Fruit fly (Drosophila melanogaster) whole organism, embryonic: ENCODE data around the gene fig.
A peak's percentile ranks its signal among the peaks of the same experiment; 100 is the strongest.

Source experiments
- Bgb ChIP-seq: fragments of 200-800 bp; sonication (Bioruptor generic); IDR thresholded peaks from 2 replicates; pipeline ENCODE4 v1.3.6; 2022; ENCODE audit warnings: missing biosample characterization, missing genetic modification characterization; ENCODE audit not compliant: partially characterized antibody
- CG10209 ChIP-seq: fragments of 200-800 bp; sonication (Bioruptor generic); optimal IDR thresholded peaks from 3 replicates; lab custom pipeline; 2017; ENCODE audit warnings: missing biosample characterization, mild to moderate bottlenecking, missing genetic modification characterization, missing genetic modification reagents
- CG11085 ChIP-seq: fragments of 200-800 bp; sonication (Bioruptor generic); IDR thresholded peaks from 2 replicates; pipeline ENCODE4 v1.3.6; 2022; ENCODE audit warnings: missing biosample characterization, missing genetic modification characterization
- CG12104 ChIP-seq: fragments of 200-800 bp; sonication (Bioruptor generic); optimal IDR thresholded peaks from 3 replicates; lab custom pipeline; 2016; ENCODE audit warnings: missing biosample characterization, missing genetic modification characterization
- CG12236 ChIP-seq: fragments of 200-800 bp; sonication (Bioruptor generic); optimal IDR thresholded peaks from 2 replicates; lab custom pipeline; 2016; ENCODE audit warnings: missing biosample characterization, missing genetic modification characterization
- CG12659 ChIP-seq: fragments of 200-800 bp; sonication (Bioruptor generic); optimal IDR thresholded peaks from 3 replicates; lab custom pipeline; 2017; ENCODE audit warnings: mild to moderate bottlenecking, missing biosample characterization, missing genetic modification reagents, missing genetic modification characterization
- CG13424 ChIP-seq: fragments of 200-800 bp; sonication (Bioruptor generic); optimal IDR thresholded peaks from 2 replicates; lab custom pipeline; 2019; ENCODE audit warnings: missing biosample characterization, mild to moderate bottlenecking, missing genetic modification characterization, moderate library complexity
- CG13775 ChIP-seq: fragments of 200-800 bp; sonication (Bioruptor generic); optimal IDR thresholded peaks from 3 replicates; lab custom pipeline; 2017; ENCODE audit warnings: missing biosample characterization, mild to moderate bottlenecking, missing genetic modification characterization
- CG14014 ChIP-seq: fragments of 200-800 bp; sonication (Bioruptor generic); IDR thresholded peaks from 2 replicates; pipeline ENCODE4 v1.3.6; 2022; ENCODE audit warnings: missing biosample characterization, missing genetic modification characterization
- CG14860 ChIP-seq: fragments of 200-800 bp; sonication (Bioruptor generic); IDR thresholded peaks from 3 replicates; pipeline ENCODE4 v1.3.6; 2022; ENCODE audit warnings: missing biosample characterization, missing genetic modification characterization; ENCODE audit not compliant: partially characterized antibody
- CG1529 ChIP-seq: fragments of 200-800 bp; sonication (Bioruptor generic); optimal IDR thresholded peaks from 3 replicates; lab custom pipeline; 2018; ENCODE audit warnings: missing biosample characterization, missing genetic modification characterization
- CG15514 ChIP-seq: fragments of 200-800 bp; sonication (Bioruptor generic); optimal IDR thresholded peaks from 3 replicates; lab custom pipeline; 2017; ENCODE audit warnings: missing biosample characterization, missing genetic modification characterization, mild to moderate bottlenecking, moderate library complexity, missing genetic modification reagents
- CG17359 ChIP-seq: fragments of 200-800 bp; sonication (Bioruptor generic); optimal IDR thresholded peaks from 3 replicates; lab custom pipeline; 2018; ENCODE audit warnings: missing biosample characterization, mild to moderate bottlenecking, missing genetic modification characterization, moderate library complexity
- CG18011 ChIP-seq: fragments of 200-800 bp; sonication (Bioruptor generic); optimal IDR thresholded peaks from 2 replicates; lab custom pipeline; 2017; ENCODE audit warnings: missing biosample characterization, missing genetic modification characterization, mild to moderate bottlenecking, moderate library complexity, missing genotype
- CG1832 ChIP-seq: fragments of 200-800 bp; sonication (Bioruptor generic); optimal IDR thresholded peaks from 2 replicates; lab custom pipeline; 2017; ENCODE audit warnings: missing biosample characterization, mild to moderate bottlenecking, missing genetic modification characterization, inconsistent platforms
- CG2712 ChIP-seq: fragments of 200-800 bp; optimal IDR thresholded peaks from 3 replicates; lab custom pipeline; 2019; ENCODE audit warnings: missing biosample characterization, mild to moderate bottlenecking, missing genetic modification characterization, moderate library complexity
- CG3281 ChIP-seq: fragments of 200-800 bp; sonication (Bioruptor generic); optimal IDR thresholded peaks from 3 replicates; lab custom pipeline; 2017; ENCODE audit warnings: missing biosample characterization, mild to moderate bottlenecking, missing genetic modification characterization
- CG6175 ChIP-seq: fragments of 200-800 bp; sonication (Bioruptor generic); IDR thresholded peaks from 3 replicates; pipeline ENCODE4 v1.3.6; 2022; ENCODE audit warnings: missing biosample characterization, missing genetic modification characterization
- CG6683 ChIP-seq: fragments of 200-800 bp; sonication (Bioruptor generic); optimal IDR thresholded peaks from 2 replicates; lab custom pipeline; 2017; ENCODE audit warnings: missing biosample characterization, mild to moderate bottlenecking, missing genetic modification characterization, missing genetic modification reagents
- CG6765 ChIP-seq: fragments of 200-800 bp; sonication (Bioruptor generic); optimal IDR thresholded peaks from 3 replicates; lab custom pipeline; 2017; ENCODE audit warnings: missing biosample characterization, mild to moderate bottlenecking, missing genetic modification characterization
- CG7745 ChIP-seq: fragments of 200-800 bp; sonication (Bioruptor generic); optimal IDR thresholded peaks from 2 replicates; lab custom pipeline; 2018; ENCODE audit warnings: missing biosample characterization, mild to moderate bottlenecking, missing genetic modification characterization, moderate library complexity
- CG7963 ChIP-seq: fragments of 200-800 bp; sonication (Bioruptor generic); IDR thresholded peaks from 3 replicates; pipeline ENCODE4 v1.3.6; 2022; ENCODE audit warnings: missing biosample characterization, missing genetic modification characterization; ENCODE audit not compliant: partially characterized antibody
- Elba2 ChIP-seq: fragments of 200-800 bp; sonication (Bioruptor generic); optimal IDR thresholded peaks from 3 replicates; lab custom pipeline; 2016; ENCODE audit warnings: missing biosample characterization, missing genetic modification characterization
- HmgD ChIP-seq: fragments of 200-800 bp; sonication (Bioruptor generic); optimal IDR thresholded peaks from 3 replicates; lab custom pipeline; 2016; ENCODE audit warnings: missing biosample characterization, missing genetic modification characterization
- Max ChIP-seq: fragments of 200-800 bp; sonication (Bioruptor generic); optimal IDR thresholded peaks from 2 replicates; lab custom pipeline; 2016; ENCODE audit warnings: missing biosample characterization, mild to moderate bottlenecking, missing genetic modification characterization
- Mrtf ChIP-seq: fragments of 200-800 bp; sonication (Bioruptor generic); IDR thresholded peaks from 3 replicates; pipeline ENCODE4 v1.3.6; 2022; ENCODE audit warnings: missing biosample characterization, missing genetic modification characterization
- Myb ChIP-seq: fragments of 200-800 bp; sonication (Bioruptor generic); optimal IDR thresholded peaks from 2 replicates; lab custom pipeline; 2016; ENCODE audit warnings: missing biosample characterization, missing genetic modification characterization
- NC2β ChIP-seq: fragments of 200-800 bp; sonication (Bioruptor generic); optimal IDR thresholded peaks from 2 replicates; lab custom pipeline; 2016; ENCODE audit warnings: missing biosample characterization, missing genetic modification characterization
- Nf-YB ChIP-seq: fragments of 200-800 bp; sonication (Bioruptor generic); optimal IDR thresholded peaks from 3 replicates; lab custom pipeline; 2019; ENCODE audit warnings: missing biosample characterization, mild to moderate bottlenecking, missing genetic modification characterization, moderate library complexity
- PHDP ChIP-seq: fragments of 200-800 bp; sonication (Bioruptor generic); optimal IDR thresholded peaks from 3 replicates; lab custom pipeline; 2018; ENCODE audit warnings: missing biosample characterization, mild to moderate bottlenecking, missing genetic modification characterization, moderate library complexity
- Poxn ChIP-seq: fragments of 200-800 bp; sonication (Bioruptor generic); IDR thresholded peaks from 2 replicates; pipeline ENCODE4 v1.3.6; 2022; ENCODE audit warnings: missing biosample characterization, missing genetic modification characterization
- Ravus ChIP-seq: fragments of 200-800 bp; sonication (Bioruptor generic); IDR thresholded peaks from 2 replicates; pipeline ENCODE4 v1.3.6; 2022; ENCODE audit warnings: missing biosample characterization, missing genetic modification characterization
- Rfx ChIP-seq: fragments of 200-800 bp; sonication (Bioruptor generic); IDR thresholded peaks from 2 replicates; pipeline ENCODE4 v1.3.6; 2022; ENCODE audit warnings: missing biosample characterization, missing genetic modification characterization
- Sin3A ChIP-seq: fragments of >200 bp; optimal IDR thresholded peaks from 2 replicates; lab custom pipeline; 2018
- abd-A ChIP-seq: fragments of 200-800 bp; sonication (Bioruptor generic); optimal IDR thresholded peaks from 3 replicates; lab custom pipeline; 2019; ENCODE audit warnings: missing biosample characterization, mild to moderate bottlenecking, missing genetic modification characterization, moderate library complexity
- ap ChIP-seq: fragments of 200-800 bp; sonication (Bioruptor generic); IDR thresholded peaks from 2 replicates; pipeline ENCODE4 v1.3.6; 2022; ENCODE audit warnings: missing biosample characterization, missing genetic modification characterization
- ara ChIP-seq: fragments of 200-800 bp; sonication (Bioruptor generic); IDR thresholded peaks from 2 replicates; pipeline ENCODE4 v1.3.6; 2022; ENCODE audit warnings: missing biosample characterization, missing genetic modification characterization
- bbx ChIP-seq: fragments of 200-800 bp; sonication (Bioruptor generic); IDR thresholded peaks from 2 replicates; pipeline ENCODE4 v1.3.6; 2022; ENCODE audit warnings: missing biosample characterization, missing genetic modification characterization; ENCODE audit not compliant: partially characterized antibody
- cas ChIP-seq: fragments of 200-800 bp; sonication (Bioruptor generic); IDR thresholded peaks from 2 replicates; pipeline ENCODE4 v1.3.6; 2022; ENCODE audit warnings: missing biosample characterization, missing genetic modification characterization
- exex ChIP-seq: fragments of 200-800 bp; sonication (Bioruptor generic); optimal IDR thresholded peaks from 4 replicates; lab custom pipeline; 2018; ENCODE audit warnings: missing biosample characterization, mild to moderate bottlenecking, missing genetic modification characterization, moderate library complexity
- fd64A ChIP-seq: fragments of 200-800 bp; sonication (Bioruptor generic); optimal IDR thresholded peaks from 3 replicates; lab custom pipeline; 2018; ENCODE audit warnings: missing biosample characterization, mild to moderate bottlenecking, missing genetic modification characterization
- gcm ChIP-seq: fragments of 200-800 bp; sonication (Bioruptor generic); optimal IDR thresholded peaks from 2 replicates; lab custom pipeline; 2019; ENCODE audit warnings: missing biosample characterization, mild to moderate bottlenecking, missing genetic modification characterization, moderate library complexity
- inv ChIP-seq: fragments of 200-800 bp; sonication (Bioruptor generic); IDR thresholded peaks from 2 replicates; pipeline ENCODE4 v1.3.6; 2022; ENCODE audit warnings: missing biosample characterization, missing genetic modification characterization; ENCODE audit not compliant: partially characterized antibody
- lmd ChIP-seq: fragments of 200-800 bp; sonication (Bioruptor generic); IDR thresholded peaks from 2 replicates; pipeline ENCODE4 v1.3.6; 2022; ENCODE audit warnings: missing biosample characterization, missing genetic modification characterization
- rib ChIP-seq: fragments of 200-800 bp; sonication (Bioruptor generic); IDR thresholded peaks from 2 replicates; pipeline ENCODE4 v1.3.6; 2022; ENCODE audit warnings: missing biosample characterization, missing genetic modification characterization
- slp2 ChIP-seq: fragments of 200-800 bp; sonication (Bioruptor generic); optimal IDR thresholded peaks from 2 replicates; lab custom pipeline; 2016; ENCODE audit warnings: missing biosample characterization, missing genetic modification characterization
- stwl ChIP-seq: fragments of 200-800 bp; sonication (Bioruptor generic); optimal IDR thresholded peaks from 3 replicates; lab custom pipeline; 2018; ENCODE audit warnings: missing biosample characterization, mild to moderate bottlenecking, missing genetic modification characterization, moderate library complexity
- vnd ChIP-seq: fragments of 200-800 bp; sonication (Bioruptor generic); IDR thresholded peaks from 3 replicates; pipeline ENCODE4 v1.3.6; 2022; ENCODE audit warnings: missing biosample characterization, missing genetic modification characterization; ENCODE audit not compliant: partially characterized antibody
- zen2 ChIP-seq: fragments of 200-800 bp; sonication (Bioruptor generic); IDR thresholded peaks from 3 replicates; pipeline ENCODE4 v1.3.6; 2022; ENCODE audit warnings: missing biosample characterization, missing genetic modification characterization; ENCODE audit not compliant: partially characterized antibody

The fig gene

dm6 chr3R:29772795-29773331 lies 7.4 kb downstream of the fig start (continued):
- TF ChIP-seq Rfx (GFP tag; lab: Robert Waterston, UW): peak; percentile 22; the same call in 1 of the 2 replicates
- TF ChIP-seq Sin3A (lab: Kevin White, UChicago): no peak
- TF ChIP-seq NC2β: no peak
- TF ChIP-seq lmd: no peak
- no peak for TF ChIP-seq CG1529 (GFP tag; lab: Kevin White, UChicago)
- peak; percentile 46 for TF ChIP-seq HmgD (GFP tag; lab: Kevin White, UChicago)
- peak; percentile 99 for TF ChIP-seq CG1832 (GFP tag; lab: Kevin White, UChicago)
- no peak for TF ChIP-seq Ravus
- TF ChIP-seq ara (GFP tag; lab: Robert Waterston, UW): 0 out of 2 replicates have a peak, but pooled peaks have one; percentile 25
- TF ChIP-seq rib: peak; percentile 68
- peak; percentile 35 for TF ChIP-seq CG3281
- TF ChIP-seq CG6683 (GFP tag; lab: Kevin White, UChicago): peak; percentile 26
- TF ChIP-seq gcm (GFP tag; lab: Kevin White, UChicago): no peak
- TF ChIP-seq CG12236 (GFP tag; lab: Kevin White, UChicago): no peak
- no peak for TF ChIP-seq Myb
- no peak for TF ChIP-seq CG11085 (GFP tag; lab: Robert Waterston, UW)
- no peak for TF ChIP-seq Mrtf (GFP tag; lab: Robert Waterston, UW)
- TF ChIP-seq inv (GFP tag; lab: Robert Waterston, UW): no peak; the same call in 1 of the 2 replicates
- peak; percentile 84; the same call in 2 of the 3 replicates for TF ChIP-seq CG6175 (GFP tag; lab: Robert Waterston, UW)
- TF ChIP-seq slp2: no peak
- no peak for TF ChIP-seq CG12104
- no peak for TF ChIP-seq CG17359 (tag; lab: Kevin White, UChicago)
- TF ChIP-seq Poxn: no peak
- TF ChIP-seq stwl (tag; lab: Kevin White, UChicago): peak; percentile 5
- TF ChIP-seq zen2: peak; percentile 60; the same call in 2 of the 3 replicates
- peak; percentile 59 for TF ChIP-seq exex (tag; lab: Kevin White, UChicago)
- peak; percentile 17 for TF ChIP-seq CG12659 (GFP tag; lab: Kevin White, UChicago)
- TF ChIP-seq CG7745 (tag; lab: Kevin White, UChicago): no peak
- no peak for TF ChIP-seq CG18011 (GFP tag; lab: Kevin White, UChicago)
- TF ChIP-seq bbx: peak; percentile 60; the same call in 1 of the 2 replicates
- TF ChIP-seq Elba2 (GFP tag; lab: Kevin White, UChicago): no peak
- no peak for TF ChIP-seq CG6765
- TF ChIP-seq PHDP (tag; lab: Kevin White, UChicago): no peak
- peak; percentile 6 for TF ChIP-seq CG10209 (GFP tag; lab: Kevin White, UChicago)
- 0 out of 2 replicates have a peak, but pooled peaks have one; percentile 25 for TF ChIP-seq cas (GFP tag; lab: Robert Waterston, UW)
- TF ChIP-seq abd-A (tag; lab: Kevin White, UChicago): peak; percentile 94
- no peak for TF ChIP-seq CG2712 (tag; lab: Kevin White, UChicago)
- no peak for TF ChIP-seq CG13424 (tag; lab: Kevin White, UChicago)
- no peak for TF ChIP-seq Max (GFP tag; lab: Kevin White, UChicago)
- no peak for TF ChIP-seq vnd (GFP tag; lab: Robert Waterston, UW)
- TF ChIP-seq Nf-YB (GFP tag; lab: Kevin White, UChicago): peak; percentile 44
- peak; percentile 24 for TF ChIP-seq fd64A
- TF ChIP-seq CG14860 (GFP tag; lab: Robert Waterston, UW): no peak
- TF ChIP-seq CG7963 (GFP tag; lab: Robert Waterston, UW): 0 out of 3 replicates have a peak, but pooled peaks have one; percentile 25
- TF ChIP-seq ap (GFP tag; lab: Robert Waterston, UW): no peak
- TF ChIP-seq Bgb: peak; percentile 72
- TF ChIP-seq CG13775: no peak
- peak; percentile 5; the same call in 1 of the 2 replicates for TF ChIP-seq CG14014 (GFP tag; lab: Robert Waterston, UW)
- no peak for TF ChIP-seq CG15514 (GFP tag; lab: Kevin White, UChicago)
